Fruit fly (Drosophila melanogaster) S2 (cell line): ENCODE data around the gene pch2.

Source experiments
- CG8478 ChIP-seq: fragments of >200 bp; optimal IDR thresholded peaks from 2 replicates; lab custom pipeline; 2018
- CTCF ChIP-seq, 2 experiments: fragments of >200 bp; optimal IDR thresholded peaks; 2 replicates each; lab custom pipeline; 2018

dm6 chr3R:8523668-8524067, 37.9 kb downstream of the pch2 start, which contains the start of gene CG31259:
- no peak for TF ChIP-seq CG8478 (lab: Kevin White, UChicago)
- TF ChIP-seq CTCF (optimal IDR thresholded peaks at IDR 0.05; lab: Kevin White, UChicago) = no peak
